Fruit fly (Drosophila melanogaster) whole organism, embryonic: Measurements from ENCODE around the gene mia.

Experiments used
- CG10462 ChIP-seq: fragments of 200-800 bp; sonication (Bioruptor generic); optimal IDR thresholded peaks from 2 replicates; lab custom pipeline; 2016; ENCODE audit warnings: missing biosample characterization, missing genetic modification characterization
- CG11093 ChIP-seq: fragments of 200-800 bp; sonication (Bioruptor generic); IDR thresholded peaks from 3 replicates; pipeline ENCODE4 v1.3.6; 2022; ENCODE audit warnings: missing biosample characterization, missing genetic modification characterization
- CG12155 ChIP-seq: fragments of 200-800 bp; sonication (Bioruptor generic); optimal IDR thresholded peaks from 3 replicates; lab custom pipeline; 2016; ENCODE audit warnings: missing biosample characterization, missing genetic modification characterization
- CG15514 ChIP-seq: fragments of 200-800 bp; sonication (Bioruptor generic); optimal IDR thresholded peaks from 3 replicates; lab custom pipeline; 2017; ENCODE audit warnings: missing biosample characterization, missing genetic modification characterization, mild to moderate bottlenecking, moderate library complexity, missing genetic modification reagents
- CG1603 ChIP-seq: fragments of 200-800 bp; sonication (Bioruptor generic); optimal IDR thresholded peaks from 2 replicates; lab custom pipeline; 2019; ENCODE audit warnings: missing biosample characterization, mild to moderate bottlenecking, missing genetic modification characterization, moderate library complexity
- CG17361 ChIP-seq: fragments of 200-800 bp; sonication (Bioruptor generic); IDR thresholded peaks from 3 replicates; pipeline ENCODE4 v1.3.6; 2022; ENCODE audit warnings: missing biosample characterization, missing genetic modification characterization
- CG17385 ChIP-seq: fragments of 200-800 bp; sonication (Bioruptor generic); optimal IDR thresholded peaks from 3 replicates; lab custom pipeline; 2018; ENCODE audit warnings: missing biosample characterization, mild to moderate bottlenecking, missing genetic modification characterization
- CG17802 ChIP-seq: fragments of 200-800 bp; sonication (Bioruptor generic); optimal IDR thresholded peaks from 2 replicates; lab custom pipeline; 2018; ENCODE audit warnings: missing biosample characterization, mild to moderate bottlenecking, missing genetic modification characterization, moderate library complexity
- CG18599 ChIP-seq: fragments of 200-800 bp; sonication (Bioruptor generic); optimal IDR thresholded peaks from 3 replicates; lab custom pipeline; 2017; ENCODE audit warnings: missing biosample characterization, missing genetic modification characterization, mild to moderate bottlenecking, moderate library complexity, missing genetic modification reagents
- CG2116 ChIP-seq: fragments of 200-800 bp; sonication (Bioruptor generic); optimal IDR thresholded peaks from 3 replicates; lab custom pipeline; 2018; ENCODE audit warnings: missing biosample characterization, mild to moderate bottlenecking, missing genetic modification characterization
- CG3281 ChIP-seq: fragments of 200-800 bp; sonication (Bioruptor generic); optimal IDR thresholded peaks from 3 replicates; lab custom pipeline; 2017; ENCODE audit warnings: missing biosample characterization, mild to moderate bottlenecking, missing genetic modification characterization
- CG34422 ChIP-seq: fragments of 200-800 bp; sonication (Bioruptor generic); IDR thresholded peaks from 3 replicates; pipeline ENCODE4 v1.3.6; 2022; ENCODE audit warnings: missing biosample characterization, missing genetic modification characterization
- CG4328 ChIP-seq: fragments of 200-800 bp; sonication (Bioruptor generic); optimal IDR thresholded peaks from 3 replicates; lab custom pipeline; 2017; ENCODE audit warnings: missing biosample characterization, missing genetic modification reagents, missing genetic modification characterization
- CG6765 ChIP-seq: fragments of 200-800 bp; sonication (Bioruptor generic); optimal IDR thresholded peaks from 3 replicates; lab custom pipeline; 2017; ENCODE audit warnings: missing biosample characterization, mild to moderate bottlenecking, missing genetic modification characterization
- CG7271 ChIP-seq: fragments of 200-800 bp; sonication (Bioruptor generic); optimal IDR thresholded peaks from 2 replicates; lab custom pipeline; 2018; ENCODE audit warnings: missing biosample characterization, mild to moderate bottlenecking, missing genetic modification characterization, moderate library complexity
- CG8924 ChIP-seq: fragments of 200-800 bp; optimal IDR thresholded peaks from 3 replicates; lab custom pipeline; 2019; ENCODE audit warnings: missing biosample characterization, mild to moderate bottlenecking, missing genetic modification characterization, moderate library complexity
- CoRest ChIP-seq: fragments of 200-800 bp; sonication (Bioruptor generic); optimal IDR thresholded peaks from 3 replicates; lab custom pipeline; 2018; ENCODE audit warnings: missing biosample characterization, mild to moderate bottlenecking, missing genetic modification characterization, moderate library complexity
- Dip2 ChIP-seq: fragments of 200-800 bp; sonication (Bioruptor generic); IDR thresholded peaks from 2 replicates; pipeline ENCODE4 v1.3.6; 2022; ENCODE audit warnings: missing biosample characterization, missing genetic modification characterization
- Dref ChIP-seq: fragments of 200-800 bp; sonication (Bioruptor generic); IDR thresholded peaks from 2 replicates; pipeline ENCODE4 v1.3.6; 2022; ENCODE audit warnings: missing biosample characterization, missing genetic modification characterization
- Fer1 ChIP-seq: fragments of 200-800 bp; sonication (Bioruptor generic); optimal IDR thresholded peaks from 2 replicates; lab custom pipeline; 2017; ENCODE audit warnings: missing biosample characterization, mild to moderate bottlenecking, missing genetic modification characterization
- HmgZ ChIP-seq: fragments of 200-800 bp; sonication (Bioruptor generic); optimal IDR thresholded peaks from 2 replicates; lab custom pipeline; 2018; ENCODE audit warnings: missing biosample characterization, mild to moderate bottlenecking, missing genetic modification characterization
- MESR4 ChIP-seq: fragments of 200-800 bp; sonication (Bioruptor generic); optimal IDR thresholded peaks from 2 replicates; lab custom pipeline; 2018; ENCODE audit warnings: missing biosample characterization, mild to moderate bottlenecking, missing genetic modification characterization, moderate library complexity
- Mad ChIP-seq: fragments of 200-800 bp; sonication (Bioruptor generic); optimal IDR thresholded peaks from 2 replicates; lab custom pipeline; 2016; ENCODE audit warnings: missing biosample characterization, missing genetic modification characterization
- Med ChIP-seq: fragments of 200-800 bp; sonication (Bioruptor generic); peaks from one replicate; lab custom pipeline; 2016; ENCODE audit warnings: missing biosample characterization, missing genetic modification characterization, mild to moderate bottlenecking, inconsistent platforms, moderate library complexity
- Opbp ChIP-seq: fragments of 200-800 bp; sonication (Bioruptor generic); IDR thresholded peaks from 3 replicates; pipeline ENCODE4 v1.3.6; 2022; ENCODE audit warnings: missing biosample characterization, missing genetic modification characterization; ENCODE audit not compliant: partially characterized antibody
- Stat92E ChIP-seq, 3 experiments: fragments of >200 bp in 2 of 3; fragments of 200-800 bp in 1 of 3; sonication (Bioruptor generic) in 1 of 3; optimal IDR thresholded peaks; 2 replicates each; lab custom pipeline; 2017 to 2019; ENCODE audit warnings: missing biosample characterization in 3 of 3, missing genetic modification characterization in 3 of 3, mild to moderate bottlenecking in 1 of 3, moderate library complexity in 1 of 3
- bbx ChIP-seq: fragments of 200-800 bp; sonication (Bioruptor generic); IDR thresholded peaks from 2 replicates; pipeline ENCODE4 v1.3.6; 2022; ENCODE audit warnings: missing biosample characterization, missing genetic modification characterization; ENCODE audit not compliant: partially characterized antibody
- crol ChIP-seq: fragments of 200-800 bp; sonication (Bioruptor generic); IDR thresholded peaks from 2 replicates; pipeline ENCODE4 v1.3.6; 2022; ENCODE audit warnings: missing biosample characterization, missing genetic modification characterization
- crp ChIP-seq, 2 experiments: fragments of 200-800 bp; sonication (Bioruptor generic); optimal IDR thresholded peaks; 2 replicates in 1 of 2; 3 replicates in 1 of 2; lab custom pipeline; 2017; ENCODE audit warnings: missing biosample characterization in 2 of 2, missing genetic modification characterization in 2 of 2, mild to moderate bottlenecking in 1 of 2, moderate library complexity in 1 of 2
- cwo ChIP-seq: fragments of 200-800 bp; sonication (Bioruptor generic); optimal IDR thresholded peaks from 3 replicates; lab custom pipeline; 2017; ENCODE audit warnings: missing biosample characterization, missing genetic modification characterization, mild to moderate bottlenecking, moderate library complexity, missing genetic modification reagents
- gt ChIP-seq: fragments of 200-800 bp; sonication (Bioruptor generic); IDR thresholded peaks from 2 replicates; pipeline ENCODE4 v1.3.6; 2022; ENCODE audit warnings: missing biosample characterization, missing genetic modification characterization
- insv ChIP-seq, 2 experiments: fragments of 200-800 bp; sonication (Bioruptor generic); optimal IDR thresholded peaks; 3 replicates each; lab custom pipeline; 2016 to 2018; ENCODE audit warnings: missing biosample characterization in 2 of 2, missing genetic modification characterization in 2 of 2
- lola ChIP-seq, 3 experiments: fragments of >200 bp in 2 of 3; fragments of 200-800 bp in 1 of 3; sonication (Bioruptor generic) in 1 of 3; optimal IDR thresholded peaks; 2 replicates each; lab custom pipeline; 2017 to 2019; ENCODE audit warnings: missing biosample characterization in 3 of 3, missing genetic modification characterization in 3 of 3, mild to moderate bottlenecking in 1 of 3, moderate library complexity in 1 of 3
- lov ChIP-seq, 2 experiments: fragments of 200-800 bp in 1 of 2; fragments of >200 bp in 1 of 2; sonication (Bioruptor generic) in 1 of 2; IDR thresholded peaks in 1 of 2; optimal IDR thresholded peaks in 1 of 2; 2 replicates in 1 of 2; 3 replicates in 1 of 2; pipeline versions ENCODE4 v1.3.6 to Lab custom; 2017 to 2022; ENCODE audit warnings: missing biosample characterization in 1 of 2, missing genetic modification characterization in 1 of 2
- p53 ChIP-seq: fragments of 200-800 bp; sonication (Bioruptor generic); optimal IDR thresholded peaks from 2 replicates; lab custom pipeline; 2016; ENCODE audit warnings: missing biosample characterization, missing genetic modification characterization
- phol ChIP-seq: fragments of 200-800 bp; sonication (Bioruptor generic); optimal IDR thresholded peaks from 3 replicates; lab custom pipeline; 2018; ENCODE audit warnings: missing biosample characterization, mild to moderate bottlenecking, missing genetic modification characterization, moderate library complexity
- salm ChIP-seq: fragments of 200-800 bp; sonication (Bioruptor generic); optimal IDR thresholded peaks from 2 replicates; lab custom pipeline; 2018; ENCODE audit warnings: missing biosample characterization, mild to moderate bottlenecking, missing genetic modification characterization
- sr ChIP-seq: fragments of 200-800 bp; sonication (Bioruptor generic); IDR thresholded peaks from 3 replicates; pipeline ENCODE4 v1.3.6; 2022; ENCODE audit warnings: missing biosample characterization, missing genetic modification characterization
- stwl ChIP-seq: fragments of 200-800 bp; sonication (Bioruptor generic); optimal IDR thresholded peaks from 3 replicates; lab custom pipeline; 2018; ENCODE audit warnings: missing biosample characterization, mild to moderate bottlenecking, missing genetic modification characterization, moderate library complexity
- trem ChIP-seq: fragments of 200-800 bp; optimal IDR thresholded peaks from 3 replicates; lab custom pipeline; 2019; ENCODE audit warnings: missing biosample characterization, mild to moderate bottlenecking, missing genetic modification characterization, moderate library complexity

The mia gene

dm6 chr3R:5563420-5563819, 12.5 kb upstream of the mia start, which contains the start of gene Pi4KIIalpha (continued):
- TF ChIP-seq Dref (GFP tag; lab: Robert Waterston, UW) (peak; percentile 59), Opbp (GFP tag; lab: Robert Waterston, UW) (peak; percentile 19; the same call in 1 of the 3 replicates), CG7271 (no peak), salm (tag; lab: Kevin White, UChicago) (no peak), CG8924 (no peak), CG15514 (GFP tag; lab: Kevin White, UChicago) (peak; percentile 66), CG34422 (GFP tag; lab: Robert Waterston, UW) (peak; percentile 40; the same call in 1 of the 3 replicates), Stat92E (GFP tag; optimal IDR thresholded peaks at IDR 0.05; lab: Kevin White, UChicago) (no peak), CG6765 (GFP tag; lab: Kevin White, UChicago) (no peak), CG10462 (no peak), CG3281 (peak; percentile 66), stwl (tag; lab: Kevin White, UChicago) (peak; percentile 6), phol (tag; lab: Kevin White, UChicago) (peak; percentile 69), crp (GFP tag; optimal IDR thresholded peaks at IDR 0.05; lab: Kevin White, UChicago) (peak; percentile 79 to 94), lola (GFP tag; optimal IDR thresholded peaks at IDR 0.05; lab: Kevin White, UChicago) (no peak), CG12155 (peak; percentile 82), crol (0 out of 2 replicates have a peak, but pooled peaks have one; percentile 1), HmgZ (tag; lab: Kevin White, UChicago) (peak; percentile 16), CG11093 (GFP tag; lab: Robert Waterston, UW) (no peak), cwo (GFP tag; lab: Kevin White, UChicago) (no peak), insv (GFP tag; optimal IDR thresholded peaks at IDR 0.05; lab: Kevin White, UChicago) (peak in 1 of 2 experiments; percentile 15), Fer1 (GFP tag; lab: Kevin White, UChicago) (no peak), Mad (GFP tag; lab: Kevin White, UChicago) (no peak), CG2116 (peak; percentile 21), gt (GFP tag; lab: Robert Waterston, UW) (no peak), CG18599 (GFP tag; lab: Kevin White, UChicago) (no peak), Dip2 (GFP tag; lab: Robert Waterston, UW) (no peak), trem (tag; lab: Kevin White, UChicago) (peak; percentile 99), CG1603 (tag; lab: Kevin White, UChicago) (peak; percentile 55), p53 (GFP tag; lab: Kevin White, UChicago) (no peak), CG17802 (tag; lab: Kevin White, UChicago) (no peak), MESR4 (GFP tag; lab: Kevin White, UChicago) (peak; percentile 66)

- TF ChIP-seq lov (optimal IDR thresholded peaks at IDR 0.05; lab: Kevin White, UChicago) (no peak), lov (GFP tag; IDR thresholded peaks at IDR 0.05; lab: Robert Waterston, UW) (0 out of 3 replicates have a peak, but pooled peaks have one; percentile 29), crol (0 out of 2 replicates have a peak, but pooled peaks have one; percentile 24), Med (GFP tag; lab: Kevin White, UChicago) (peak; percentile 61), CG4328 (no peak), sr (GFP tag; lab: Robert Waterston, UW) (0 out of 3 replicates have a peak, but pooled peaks have one; percentile 28), CG17385 (GFP tag; lab: Kevin White, UChicago) (peak; percentile 13), bbx (no peak), CoRest (tag; lab: Kevin White, UChicago) (no peak), CG17361 (GFP tag; lab: Robert Waterston, UW) (no peak)
These were observed 12.0 kb upstream of the mia start for dm6 chr3R:5562956-5563355.
